Worm (Caenorhabditis elegans): Measurements from ENCODE around the gene Y82E9BR.9.
A peak's percentile ranks its signal among the peaks of the same experiment; 100 is the strongest.

Gene Y82E9BR.9

ce11 chrIII:1359669-1360068 is at the start of gene Y82E9BR.9:
Gene Y82E9BR.9 (minus strand): TSS chrIII:1359769.
- TF ChIP-seq zip-2 (tag; optimal IDR thresholded peaks at IDR 0.05) (no peak), attf-4 (tag; optimal IDR thresholded peaks at IDR 0.05) (no peak), nhr-111 (GFP tag; optimal IDR thresholded peaks at IDR 0.05) (no peak), mdl-1 (tag; optimal IDR thresholded peaks at IDR 0.05) (no peak), lsy-2 (tag; optimal IDR thresholded peaks at IDR 0.05) (no peak), lin-29 (GFP tag; IDR thresholded peaks at IDR 0.05) (no peak), mxl-2 (GFP tag; conservative IDR thresholded peaks at IDR 0.05) (no peak), pqm-1 (tag; optimal IDR thresholded peaks at IDR 0.05) (no peak), unc-62 (GFP tag; optimal IDR thresholded peaks at IDR 0.05 in 1 of 2) (no peak), unc-62 (tag; optimal IDR thresholded peaks at IDR 0.05) (no peak), D1046.2 (GFP tag; IDR thresholded peaks at IDR 0.05) (no peak), F10B5.3 (tag; optimal IDR thresholded peaks at IDR 0.05) (no peak), rbr-2 (tag; optimal IDR thresholded peaks at IDR 0.05) (no peak), lin-1 (GFP tag; IDR thresholded peaks at IDR 0.05) (no peak), ztf-11 (tag; optimal IDR thresholded peaks at IDR 0.05) (no peak), sdz-12 (GFP tag; optimal IDR thresholded peaks at IDR 0.05) (no peak), egl-43 (GFP tag; IDR thresholded peaks at IDR 0.05) (no peak)

- no peak for TF ChIP-seq lin-29 (GFP tag; IDR thresholded peaks at IDR 0.05)
Observed at ce11 chrIII:1409139-1409538, 49.6 kb upstream of the Y82E9BR.9 start, which contains the start of gene Y82E9BR.22. Gene Y82E9BR.22 (minus strand): TSS chrIII:1409239.

- TF ChIP-seq mep-1 (tag; optimal IDR thresholded peaks at IDR 0.05) (no peak), dmd-8 (GFP tag; IDR thresholded peaks at IDR 0.05) (no peak), spr-1 (tag; optimal IDR thresholded peaks at IDR 0.05) (no peak), nhr-11 (tag; optimal IDR thresholded peaks at IDR 0.05) (no peak), lin-29 (GFP tag; IDR thresholded peaks at IDR 0.05) (no peak), nhr-77 (tag; optimal IDR thresholded peaks at IDR 0.05) (no peak), unc-130 (GFP tag; optimal IDR thresholded peaks at IDR 0.05) (no peak), mdt-29 (GFP tag; IDR thresholded peaks at IDR 0.05) (no peak), nhr-6 (tag; optimal IDR thresholded peaks at IDR 0.05) (no peak), daf-16 (GFP tag; optimal IDR thresholded peaks at IDR 0.05) (no peak), daf-16 (tag; optimal IDR thresholded peaks at IDR 0.05) (no peak), nhr-111 (GFP tag; optimal IDR thresholded peaks at IDR 0.05) (no peak), dpl-1 (GFP tag; optimal IDR thresholded peaks at IDR 0.05) (no peak), tag-97 (GFP tag; IDR thresholded peaks at IDR 0.05) (no peak), nhr-48 (tag; optimal IDR thresholded peaks at IDR 0.05) (no peak), aly-2 (tag; optimal IDR thresholded peaks at IDR 0.05) (no peak), F37D6.2 (tag; optimal IDR thresholded peaks at IDR 0.05) (no peak), lin-13 (GFP tag; optimal IDR thresholded peaks at IDR 0.05) (no peak), ztf-7 (tag; optimal IDR thresholded peaks at IDR 0.05) (no peak)
Observed at ce11 chrIII:1403108-1403507, 43.5 kb upstream of the Y82E9BR.9 start, which contains the start of gene pals-18. Gene pals-18 (plus strand): TSS chrIII:1403408.

- TF ChIP-seq rbr-2 (tag; optimal IDR thresholded peaks at IDR 0.05): no peak
- TF ChIP-seq hlh-30 (tag; optimal IDR thresholded peaks at IDR 0.05; ENCODE audit: insufficient read depth): peak; percentile 14
- peak; percentile 58 for TF ChIP-seq nhr-77 (tag; optimal IDR thresholded peaks at IDR 0.05)
- peak; percentile 85 for TF ChIP-seq nhr-28 (tag; optimal IDR thresholded peaks at IDR 0.05)
- peak; percentile 17 for TF ChIP-seq hlh-11 (tag; optimal IDR thresholded peaks at IDR 0.05)
- TF ChIP-seq dve-1 (tag; optimal IDR thresholded peaks at IDR 0.05; ENCODE audit: insufficient read depth): peak; percentile 30
- TF ChIP-seq dmd-6 (GFP tag; IDR thresholded peaks at IDR 0.05): peak; percentile 47; the same call in 1 of the 2 replicates
- 0 out of 2 replicates have a peak, but pooled peaks have one; percentile 26 for TF ChIP-seq php-3 (GFP tag; IDR thresholded peaks at IDR 0.05)
- TF ChIP-seq vab-7 (GFP tag; IDR thresholded peaks at IDR 0.05): no peak
- no peak for TF ChIP-seq F49E8.2 (tag; optimal IDR thresholded peaks at IDR 0.05; ENCODE audit: borderline replicate concordance)
- peak in 1 of 2 experiments; percentile 34 for TF ChIP-seq mdl-1 (tag; optimal IDR thresholded peaks at IDR 0.05)
- TF ChIP-seq daf-16 (GFP tag; optimal IDR thresholded peaks at IDR 0.05): no peak
- TF ChIP-seq daf-16 (tag; optimal IDR thresholded peaks at IDR 0.05): peak; percentile 54
- TF ChIP-seq pqm-1 (tag; optimal IDR thresholded peaks at IDR 0.05): peak; percentile 97
- peak; percentile 15 for TF ChIP-seq mep-1 (tag; optimal IDR thresholded peaks at IDR 0.05)
- TF ChIP-seq spr-1 (tag; optimal IDR thresholded peaks at IDR 0.05): no peak
- TF ChIP-seq fkh-10 (GFP tag; optimal IDR thresholded peaks at IDR 0.05): no peak
- TF ChIP-seq snpc-4 (tag; optimal IDR thresholded peaks at IDR 0.05): no peak
Observed at ce11 chrIII:1401497-1401990, 42.0 kb upstream of the Y82E9BR.9 start, which contains the start of gene pals-19. Gene pals-19 (plus strand): TSS chrIII:1401940.
